Fruit fly (Drosophila melanogaster): Measurements from ENCODE around the gene Papst2.

Papst2 gene

DNA sequence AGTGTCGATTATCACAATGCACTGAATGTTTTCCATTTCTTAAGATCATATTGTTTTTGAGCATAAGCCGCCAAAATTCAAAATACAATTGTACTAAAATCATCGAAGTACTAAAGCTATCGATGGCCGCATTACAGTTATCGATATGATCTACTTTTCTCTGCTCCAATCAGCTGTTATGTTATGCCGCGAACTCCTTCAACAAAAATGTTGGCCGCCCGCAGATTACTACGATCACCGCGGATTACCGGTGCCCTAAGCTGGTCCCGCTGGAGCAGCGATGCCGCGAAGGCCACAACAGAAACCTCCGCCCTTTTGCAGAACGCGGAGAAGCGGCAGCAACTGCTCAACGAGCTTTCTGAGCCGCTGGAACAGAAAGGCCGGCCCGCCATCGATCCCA lies 7.1 kb upstream of the Papst2 start, which contains the start of gene beg (continued):
- TF ChIP-seq Ptx1 (GFP tag; IDR thresholded peaks at IDR 0.05): no peak
- no peak for TF ChIP-seq Kr (GFP tag; optimal IDR thresholded peaks at IDR 0.05)
- no peak for TF ChIP-seq CG16779 (GFP tag; IDR thresholded peaks at IDR 0.05)
- peak; percentile 62 for TF ChIP-seq tna (GFP tag; IDR thresholded peaks at IDR 0.05; ENCODE audit: partially characterized antibody)
- TF ChIP-seq vfl (GFP tag; optimal IDR thresholded peaks at IDR 0.05): no peak
- TF ChIP-seq Nf-YC (tag; optimal IDR thresholded peaks at IDR 0.05): no peak
- no peak for TF ChIP-seq run (tag; optimal IDR thresholded peaks at IDR 0.05)
- no peak for TF ChIP-seq Bdp1 (GFP tag; optimal IDR thresholded peaks at IDR 0.05)
- no peak for TF ChIP-seq Med (GFP tag)
- no peak for TF ChIP-seq Meics (GFP tag; optimal IDR thresholded peaks at IDR 0.05)
- TF ChIP-seq gro (GFP tag; optimal IDR thresholded peaks at IDR 0.05): no peak
- TF ChIP-seq CG10654 (GFP tag; optimal IDR thresholded peaks at IDR 0.05): no peak
- TF ChIP-seq zfh1 (GFP tag; IDR thresholded peaks at IDR 0.05): no peak
- TF ChIP-seq sqz (GFP tag; optimal IDR thresholded peaks at IDR 0.05): no peak
- TF ChIP-seq CG7745 (tag; optimal IDR thresholded peaks at IDR 0.05): no peak
- no peak for TF ChIP-seq klu (GFP tag; IDR thresholded peaks at IDR 0.05)
- no peak for TF ChIP-seq ATbp (GFP tag; optimal IDR thresholded peaks at IDR 0.05)
- TF ChIP-seq Atf3 (GFP tag; optimal IDR thresholded peaks at IDR 0.05): no peak
- TF ChIP-seq CG9932 (GFP tag; IDR thresholded peaks at IDR 0.05): no peak
- TF ChIP-seq Spps (tag; optimal IDR thresholded peaks at IDR 0.05): no peak
- no peak for TF ChIP-seq CG8388 (GFP tag; optimal IDR thresholded peaks at IDR 0.05)
- TF ChIP-seq vvl (GFP tag; IDR thresholded peaks at IDR 0.05): no peak
- no peak for TF ChIP-seq CG11247 (GFP tag; IDR thresholded peaks at IDR 0.05)
- TF ChIP-seq CG17359 (tag; optimal IDR thresholded peaks at IDR 0.05): no peak
- peak; percentile 32 for TF ChIP-seq CG14710 (tag; optimal IDR thresholded peaks at IDR 0.05)
- TF ChIP-seq hb (GFP tag; IDR thresholded peaks at IDR 0.05; ENCODE audit: partially characterized antibody): 0 out of 3 replicates have a peak, but pooled peaks have one; percentile 61
- no peak for TF ChIP-seq pros (GFP tag; optimal IDR thresholded peaks at IDR 0.05)
- TF ChIP-seq slou (GFP tag; optimal IDR thresholded peaks at IDR 0.05): no peak
- no peak for TF ChIP-seq CG18011 (GFP tag; optimal IDR thresholded peaks at IDR 0.05)
- no peak for TF ChIP-seq dmrt11E (tag; optimal IDR thresholded peaks at IDR 0.05)
- TF ChIP-seq crol (GFP tag; IDR thresholded peaks at IDR 0.05): no peak
- TF ChIP-seq CG6791 (GFP tag; IDR thresholded peaks at IDR 0.05; ENCODE audit: partially characterized antibody): peak; percentile 69; the same call in 2 of the 3 replicates
- TF ChIP-seq CG4424 (GFP tag; optimal IDR thresholded peaks at IDR 0.05): no peak
- TF ChIP-seq jumu (GFP tag; optimal IDR thresholded peaks at IDR 0.05): no peak
- no peak for TF ChIP-seq Max (GFP tag; optimal IDR thresholded peaks at IDR 0.05)
- TF ChIP-seq kay (GFP tag; optimal IDR thresholded peaks at IDR 0.05): no peak
- peak; percentile 34 for TF ChIP-seq Sry-δ (GFP tag; optimal IDR thresholded peaks at IDR 0.05)
- TF ChIP-seq fd3F (GFP tag; optimal IDR thresholded peaks at IDR 0.05): no peak
- no peak for TF ChIP-seq CTCF (GFP tag; optimal IDR thresholded peaks at IDR 0.05)
- TF ChIP-seq p53 (GFP tag; optimal IDR thresholded peaks at IDR 0.05): no peak
- peak; percentile 61; the same call in 2 of the 3 replicates for TF ChIP-seq CG16813 (GFP tag; IDR thresholded peaks at IDR 0.05; ENCODE audit: partially characterized antibody)
- no peak for TF ChIP-seq CG2120 (GFP tag; optimal IDR thresholded peaks at IDR 0.05)
- TF ChIP-seq otp (GFP tag; IDR thresholded peaks at IDR 0.05): no peak
- TF ChIP-seq exex (tag; optimal IDR thresholded peaks at IDR 0.05): no peak
- TF ChIP-seq HLH4C (GFP tag; IDR thresholded peaks at IDR 0.05; ENCODE audit: partially characterized antibody): peak; percentile 81
- no peak for TF ChIP-seq CG15269 (tag; optimal IDR thresholded peaks at IDR 0.05)
- no peak for TF ChIP-seq CG1602 (GFP tag; optimal IDR thresholded peaks at IDR 0.05)
- TF ChIP-seq maf-S (GFP tag; optimal IDR thresholded peaks at IDR 0.05): no peak
- TF ChIP-seq CG9797 (GFP tag; optimal IDR thresholded peaks at IDR 0.05): no peak
- no peak for TF ChIP-seq HLH54F (GFP tag; optimal IDR thresholded peaks at IDR 0.05)
- no peak for TF ChIP-seq Hmx (GFP tag; optimal IDR thresholded peaks at IDR 0.05)
- no peak for TF ChIP-seq CG18262 (tag; optimal IDR thresholded peaks at IDR 0.05)

Data from whole organism, embryonic.